Fruit fly (Drosophila melanogaster) whole organism, embryonic: ENCODE data around the gene CG2691.

ENCODE experiments used
- Atf6 ChIP-seq: fragments of 200-800 bp; sonication (Bioruptor generic); IDR thresholded peaks from 2 replicates; pipeline ENCODE4 v1.3.6; 2022; ENCODE audit warnings: missing biosample characterization, missing genetic modification characterization
- CG4730 ChIP-seq: fragments of 200-800 bp; sonication (Bioruptor generic); IDR thresholded peaks from 2 replicates; pipeline ENCODE4 v1.3.6; 2022; ENCODE audit warnings: missing biosample characterization, missing genetic modification characterization
- CG8478 ChIP-seq: fragments of >200 bp; optimal IDR thresholded peaks from 2 replicates; lab custom pipeline; 2018
- Camta ChIP-seq: fragments of 200-800 bp; sonication (Bioruptor generic); optimal IDR thresholded peaks from 2 replicates; lab custom pipeline; 2016; ENCODE audit warnings: missing biosample characterization, missing genetic modification characterization
- HLH4C ChIP-seq: fragments of 200-800 bp; sonication (Bioruptor generic); IDR thresholded peaks from 3 replicates; pipeline ENCODE4 v1.3.6; 2022; ENCODE audit warnings: missing biosample characterization, missing genetic modification characterization; ENCODE audit not compliant: partially characterized antibody
- Xrp1 ChIP-seq: fragments of 200-800 bp; sonication (Bioruptor generic); IDR thresholded peaks from 2 replicates; pipeline ENCODE4 v1.3.6; 2022; ENCODE audit warnings: missing biosample characterization, missing genetic modification characterization
- ara ChIP-seq: fragments of 200-800 bp; sonication (Bioruptor generic); IDR thresholded peaks from 2 replicates; pipeline ENCODE4 v1.3.6; 2022; ENCODE audit warnings: missing biosample characterization, missing genetic modification characterization
- br ChIP-seq: fragments of >200 bp; optimal IDR thresholded peaks from 2 replicates; lab custom pipeline; 2017
- dimm ChIP-seq: fragments of 200-800 bp; sonication (Bioruptor generic); IDR thresholded peaks from 2 replicates; pipeline ENCODE4 v1.3.6; 2022; ENCODE audit warnings: missing biosample characterization, missing genetic modification characterization
- dpn ChIP-seq, 2 experiments: fragments of 200-800 bp; sonication (Bioruptor generic); optimal IDR thresholded peaks; 3 replicates each; lab custom pipeline; 2016; ENCODE audit warnings: missing biosample characterization in 2 of 2, missing genetic modification characterization in 2 of 2
- esg ChIP-seq: fragments of 200-800 bp; sonication (Bioruptor generic); conservative IDR thresholded peaks from 2 replicates; pipeline ENCODE4 v1.3.6; 2022; ENCODE audit warnings: missing biosample characterization, missing genetic modification characterization
- ken ChIP-seq: fragments of 200-800 bp; sonication (Bioruptor generic); IDR thresholded peaks from 3 replicates; pipeline ENCODE4 v1.3.6; 2022; ENCODE audit warnings: missing biosample characterization, missing genetic modification characterization
- klu ChIP-seq: fragments of 200-800 bp; sonication (Bioruptor generic); IDR thresholded peaks from 2 replicates; pipeline ENCODE4 v1.3.6; 2022; ENCODE audit warnings: missing biosample characterization, missing genetic modification characterization
- vfl ChIP-seq: fragments of 200-800 bp; sonication (Bioruptor generic); optimal IDR thresholded peaks from 2 replicates; lab custom pipeline; 2016; ENCODE audit warnings: missing biosample characterization, missing genetic modification characterization

- TF ChIP-seq ara (no peak), esg (GFP tag; lab: Robert Waterston, UW) (no peak), br (lab: Kevin White, UChicago) (no peak), klu (no peak), CG4730 (GFP tag; lab: Robert Waterston, UW) (no peak), Camta (GFP tag; lab: Kevin White, UChicago) (peak; percentile 11), vfl (GFP tag; lab: Kevin White, UChicago) (no peak), dpn (GFP tag; optimal IDR thresholded peaks at IDR 0.05; lab: Kevin White, UChicago) (no peak), HLH4C (GFP tag; lab: Robert Waterston, UW) (no peak), Atf6 (GFP tag; lab: Robert Waterston, UW) (peak; percentile 67; the same call in 1 of the 2 replicates), ken (GFP tag; lab: Robert Waterston, UW) (no peak), Xrp1 (GFP tag; lab: Robert Waterston, UW) (peak; percentile 36), CG8478 (lab: Kevin White, UChicago) (no peak), dimm (GFP tag; lab: Robert Waterston, UW) (no peak)
Measured at dm6 chrX:13625888-13626578, 1.8 kb upstream of the CG2691 start.
